Worm (Caenorhabditis elegans) whole organism, L2 larva: Measurements from ENCODE around the gene srw-84.

ENCODE experiments used
- F13H6.1 ChIP-seq: sonication (generic microtip); optimal IDR thresholded peaks from 2 replicates; lab custom pipeline; 2016; ENCODE audit warnings: missing genetic modification characterization, missing compliant biosample characterization
- ZK546.5 ChIP-seq: sonication (generic microtip); optimal IDR thresholded peaks from 2 replicates; lab custom pipeline; 2017; ENCODE audit warnings: missing biosample characterization, missing genetic modification characterization
- lin-39 ChIP-seq: fragments of 150-350 bp; optimal IDR thresholded peaks from 2 replicates; lab custom pipeline; 2014; ENCODE audit warnings: missing biosample characterization, missing genetic modification reagents, missing genetic modification characterization
- nhr-12 ChIP-seq: fragments of 150-350 bp; optimal IDR thresholded peaks from 2 replicates; lab custom pipeline; 2014; ENCODE audit warnings: missing biosample characterization, missing genetic modification characterization
- nhr-237 ChIP-seq: fragments of 150-350 bp; optimal IDR thresholded peaks from 2 replicates; lab custom pipeline; 2014; ENCODE audit warnings: missing biosample characterization, missing genetic modification characterization
- nhr-77 ChIP-seq: fragments of 150-350 bp; optimal IDR thresholded peaks from 2 replicates; lab custom pipeline; 2014; ENCODE audit warnings: missing biosample characterization, missing genetic modification characterization
- skn-1 ChIP-seq: sonication (generic microtip); optimal IDR thresholded peaks from 2 replicates; lab custom pipeline; 2017; ENCODE audit warnings: missing biosample characterization, missing genetic modification characterization
- zag-1 ChIP-seq: fragments of 150-350 bp; optimal IDR thresholded peaks from 2 replicates; lab custom pipeline; 2014; ENCODE audit warnings: missing biosample characterization, missing genetic modification characterization

ce11 chrV:19428936-19429335, 47.9 kb downstream of the srw-84 start:
- TF ChIP-seq zag-1 = no peak
- TF ChIP-seq F13H6.1 = no peak
- no peak for TF ChIP-seq nhr-237 (tag; lab: Kevin White, UChicago)
- no peak for TF ChIP-seq nhr-12
- no peak for TF ChIP-seq skn-1 (tag; lab: Kevin White, UChicago)
- TF ChIP-seq nhr-77 = no peak
- no peak for TF ChIP-seq ZK546.5 (tag; lab: Kevin White, UChicago)
- no peak for TF ChIP-seq lin-39 (tag; lab: Kevin White, UChicago)
